Worm (Caenorhabditis elegans): ENCODE measurements around the gene snap-29.

snap-29 gene

ce11 chrIII:8743796-8744404 lies 32.2 kb upstream of the snap-29 start, which contains the start of gene ZK370.6:
Gene ZK370.6 (minus strand): TSS chrIII:8743846.
- TF ChIP-seq F13H6.1 (tag; optimal IDR thresholded peaks at IDR 0.05) = no peak
- TF ChIP-seq unc-42 (tag; optimal IDR thresholded peaks at IDR 0.05) = peak; percentile 91
- no peak for TF ChIP-seq K02D7.2 (tag; optimal IDR thresholded peaks at IDR 0.05)

- no peak for TF ChIP-seq ref-2 (tag; optimal IDR thresholded peaks at IDR 0.05)
- no peak for TF ChIP-seq K02D7.2 (tag; optimal IDR thresholded peaks at IDR 0.05)
- no peak for TF ChIP-seq hlh-13 (GFP tag; optimal IDR thresholded peaks at IDR 0.05)
- TF ChIP-seq unc-55 (GFP tag; optimal IDR thresholded peaks at IDR 0.05) = no peak
- TF ChIP-seq fkh-6 (tag; optimal IDR thresholded peaks at IDR 0.05) = no peak
- no peak for TF ChIP-seq nfya-1 (tag; optimal IDR thresholded peaks at IDR 0.05)
Observed at ce11 chrIII:8744765-8745164, 31.3 kb upstream of the snap-29 start.

- TF ChIP-seq elt-2 (tag; optimal IDR thresholded peaks at IDR 0.05) (no peak), ref-2 (tag; optimal IDR thresholded peaks at IDR 0.05) (no peak), ceh-9 (tag; optimal IDR thresholded peaks at IDR 0.05) (no peak), nhr-11 (tag; optimal IDR thresholded peaks at IDR 0.05) (no peak), pqm-1 (tag; optimal IDR thresholded peaks at IDR 0.05) (no peak), ceh-24 (tag; optimal IDR thresholded peaks at IDR 0.05) (no peak), C38D4.7 (GFP tag; optimal IDR thresholded peaks at IDR 0.05) (no peak), eyg-1 (tag; optimal IDR thresholded peaks at IDR 0.05) (no peak), unc-42 (tag; optimal IDR thresholded peaks at IDR 0.05) (no peak), lim-6 (tag; optimal IDR thresholded peaks at IDR 0.05) (no peak), sdc-2 (tag; optimal IDR thresholded peaks at IDR 0.05) (no peak), dve-1 (tag; optimal IDR thresholded peaks at IDR 0.05) (no peak), F13H6.1 (tag; optimal IDR thresholded peaks at IDR 0.05) (no peak), ceh-45 (GFP tag; IDR thresholded peaks at IDR 0.05) (no peak)
Observed at ce11 chrIII:8745214-8745613, 30.8 kb upstream of the snap-29 start.

ce11 chrIII:8748620-8749019 lies 27.4 kb upstream of the snap-29 start:
- no peak for TF ChIP-seq nhr-11 (tag; optimal IDR thresholded peaks at IDR 0.05)
- peak; percentile 75 for TF ChIP-seq elt-2 (tag; optimal IDR thresholded peaks at IDR 0.05)

ce11 chrIII:8749487-8749886 lies 26.6 kb upstream of the snap-29 start, which contains the start of gene sma-2:
Gene sma-2 (plus strand): TSS chrIII:8749680.
- TF ChIP-seq ceh-34 (tag; optimal IDR thresholded peaks at IDR 0.05) (no peak), K09A11.1 (tag; optimal IDR thresholded peaks at IDR 0.05; ENCODE audit: insufficient read depth) (no peak), F13H6.1 (tag; optimal IDR thresholded peaks at IDR 0.05) (peak; percentile 26), ceh-18 (tag; optimal IDR thresholded peaks at IDR 0.05) (peak; percentile 6), dve-1 (tag; optimal IDR thresholded peaks at IDR 0.05) (peak; percentile 17), tbx-2 (tag; optimal IDR thresholded peaks at IDR 0.05) (peak; percentile 4), pqm-1 (tag; optimal IDR thresholded peaks at IDR 0.05) (peak; percentile 33), ceh-22 (tag; optimal IDR thresholded peaks at IDR 0.05) (no peak)

ce11 chrIII:8750606-8751005 lies 25.4 kb upstream of the snap-29 start, which contains the start of gene ugtp-1:
Gene ugtp-1 (minus strand): TSS chrIII:8750706.
- no peak for TF ChIP-seq pqm-1 (tag; optimal IDR thresholded peaks at IDR 0.05)
- no peak for TF ChIP-seq sox-2 (GFP tag; IDR thresholded peaks at IDR 0.05)
- no peak for TF ChIP-seq pha-4 (tag; optimal IDR thresholded peaks at IDR 0.05)
- TF ChIP-seq ceh-22 (tag; optimal IDR thresholded peaks at IDR 0.05) = no peak
- no peak for TF ChIP-seq ceh-9 (tag; optimal IDR thresholded peaks at IDR 0.05)
- no peak for TF ChIP-seq nfya-1 (tag; optimal IDR thresholded peaks at IDR 0.05)
- no peak for TF ChIP-seq hlh-8 (tag; optimal IDR thresholded peaks at IDR 0.05)
- no peak for TF ChIP-seq npax-4 (tag; optimal IDR thresholded peaks at IDR 0.05)
- TF ChIP-seq syd-9 (tag; optimal IDR thresholded peaks at IDR 0.05) = no peak
- TF ChIP-seq T23F11.4 (GFP tag; optimal IDR thresholded peaks at IDR 0.05) = no peak
- no peak for TF ChIP-seq eyg-1 (tag; optimal IDR thresholded peaks at IDR 0.05)
- TF ChIP-seq ceh-48 (tag; optimal IDR thresholded peaks at IDR 0.05) = no peak
- no peak for TF ChIP-seq pros-1 (tag; optimal IDR thresholded peaks at IDR 0.05)
- TF ChIP-seq fax-1 (tag; optimal IDR thresholded peaks at IDR 0.05) = no peak
- no peak for TF ChIP-seq Y22D7AL.16 (tag; optimal IDR thresholded peaks at IDR 0.05)
- TF ChIP-seq fkh-10 (GFP tag; optimal IDR thresholded peaks at IDR 0.05) = no peak
- no peak for TF ChIP-seq unc-42 (tag; optimal IDR thresholded peaks at IDR 0.05)
